Fruit fly (Drosophila melanogaster): ENCODE results near the gene tHMG2.

DNA sequence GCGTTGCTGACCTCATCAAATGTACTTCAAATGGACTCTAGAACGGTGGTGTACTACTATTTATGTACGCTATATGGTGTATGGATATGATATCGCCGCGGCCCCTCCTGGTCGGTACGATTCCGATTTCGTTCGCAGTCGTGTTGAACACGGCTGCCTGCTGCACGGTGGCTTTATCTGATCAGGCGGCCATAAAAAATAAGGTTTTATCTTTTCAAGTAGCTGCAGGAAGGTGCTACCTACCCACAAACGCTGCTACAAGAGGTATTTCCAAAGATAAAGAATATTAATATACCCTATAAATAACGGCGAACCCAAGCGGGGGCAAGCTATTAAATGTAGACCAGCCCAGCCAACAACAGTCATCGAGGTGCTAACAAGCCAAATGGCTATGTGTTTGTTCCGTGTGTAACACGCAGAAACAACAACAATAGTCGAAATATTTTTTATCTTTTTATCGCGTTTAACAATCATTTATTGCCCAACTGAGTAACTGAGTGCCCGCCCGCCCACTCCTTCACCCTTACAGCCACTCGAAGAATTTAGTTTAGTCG, 42.8 kb upstream of the tHMG2 start:
- TF ChIP-seq Sin3A (optimal IDR thresholded peaks at IDR 0.05) (no peak), insv (optimal IDR thresholded peaks at IDR 0.05) (no peak), psq (optimal IDR thresholded peaks at IDR 0.05) (no peak), ttk (optimal IDR thresholded peaks at IDR 0.05) (no peak)
